Worm (Caenorhabditis elegans) whole organism, early embryonic: ENCODE data around the gene tbx-8.

Experiments used
- B0310.2 ChIP-seq: sonication (generic microtip); optimal IDR thresholded peaks from 2 replicates; lab custom pipeline; 2016; ENCODE audit warnings: mild to moderate bottlenecking, missing genetic modification characterization, missing compliant biosample characterization
- F13C5.2 ChIP-seq: sonication (generic microtip); optimal IDR thresholded peaks from 2 replicates; lab custom pipeline; 2017; ENCODE audit warnings: mild to moderate bottlenecking, missing genetic modification characterization, inconsistent platforms, missing compliant biosample characterization
- aly-1 ChIP-seq: sonication (generic microtip); optimal IDR thresholded peaks from 2 replicates; lab custom pipeline; 2016; ENCODE audit warnings: missing genetic modification characterization, missing compliant biosample characterization
- ama-1 ChIP-seq: fragments of 150-350 bp; optimal IDR thresholded peaks from 2 replicates; lab custom pipeline; 2014
- ceh-13 ChIP-seq: fragments of 200-800 bp; sonication (Bioruptor generic); optimal IDR thresholded peaks from 2 replicates; lab custom pipeline; 2018; ENCODE audit warnings: mild to moderate bottlenecking, missing genetic modification characterization, missing compliant biosample characterization
- ceh-36 ChIP-seq: sonication (generic microtip); optimal IDR thresholded peaks from 2 replicates; lab custom pipeline; 2016; ENCODE audit warnings: missing genetic modification characterization, inconsistent platforms, missing compliant biosample characterization
- ets-7 ChIP-seq: sonication (generic microtip); optimal IDR thresholded peaks from 2 replicates; lab custom pipeline; 2016; ENCODE audit warnings: missing genotype, missing genetic modification characterization, missing compliant biosample characterization
- flt-1 ChIP-seq: fragments of 200-800 bp; sonication (Bioruptor generic); IDR thresholded peaks from 2 replicates; pipeline ENCODE4 v1.3.6; 2022; ENCODE audit warnings: missing genetic modification characterization, missing compliant biosample characterization
- hmbx-1 ChIP-seq: sonication (generic microtip); optimal IDR thresholded peaks from 2 replicates; lab custom pipeline; 2016; ENCODE audit warnings: mild to moderate bottlenecking, missing genetic modification characterization, missing compliant biosample characterization
- hmg-4 ChIP-seq: fragments of 200-800 bp; sonication (Bioruptor generic); optimal IDR thresholded peaks from 2 replicates; lab custom pipeline; 2018; ENCODE audit warnings: mild to moderate bottlenecking, missing genetic modification characterization, missing compliant biosample characterization
- hnd-1 ChIP-seq: sonication (generic microtip); optimal IDR thresholded peaks from 2 replicates; lab custom pipeline; 2016; ENCODE audit warnings: missing genetic modification characterization, missing compliant biosample characterization
- pes-1 ChIP-seq: fragments of 200-800 bp; sonication (Bioruptor generic); IDR thresholded peaks from 2 replicates; pipeline ENCODE4 v1.3.6; 2022; ENCODE audit warnings: missing genetic modification reagents, missing genetic modification characterization, missing compliant biosample characterization
- scrt-1 ChIP-seq: fragments of 200-800 bp; sonication (Bioruptor generic); IDR thresholded peaks from 2 replicates; pipeline ENCODE4 v1.3.6; 2022; ENCODE audit warnings: missing genetic modification characterization, missing compliant biosample characterization
- sea-1 ChIP-seq: fragments of 200-800 bp; sonication (Bioruptor generic); conservative IDR thresholded peaks from 2 replicates; pipeline ENCODE4 v1.3.6; 2022; ENCODE audit warnings: missing genetic modification characterization, missing compliant biosample characterization
- tbx-11 ChIP-seq: fragments of 200-800 bp; sonication (Bioruptor generic); IDR thresholded peaks from 2 replicates; pipeline ENCODE4 v1.3.6; 2022; ENCODE audit warnings: missing genetic modification characterization, missing compliant biosample characterization
- tbx-37 ChIP-seq: fragments of 200-800 bp; sonication (Bioruptor generic); conservative IDR thresholded peaks from 2 replicates; pipeline ENCODE4 v1.3.6; 2022; ENCODE audit warnings: missing genetic modification reagents, missing genetic modification characterization, missing compliant biosample characterization
- tra-4 ChIP-seq: sonication (generic microtip); optimal IDR thresholded peaks from 2 replicates; lab custom pipeline; 2017; ENCODE audit warnings: missing genetic modification characterization, missing compliant biosample characterization

tbx-8 gene

ce11 chrIII:10347049-10347448 is at the start of gene tbx-8:
tbx-8 (plus strand) TSS chrIII:10347349.
- TF ChIP-seq B0310.2 (tag; lab: Kevin White, UChicago), result no peak
- no peak for TF ChIP-seq tra-4 (tag; lab: Kevin White, UChicago)
- TF ChIP-seq ceh-36 (tag; lab: Kevin White, UChicago), result no peak
- TF ChIP-seq aly-1 (tag; lab: Kevin White, UChicago), result no peak
- no peak for TF ChIP-seq ets-7 (tag; lab: Kevin White, UChicago)
- no peak for TF ChIP-seq tbx-37 (GFP tag; lab: Robert Waterston, UW)
- no peak for TF ChIP-seq ama-1
- TF ChIP-seq flt-1, result no peak
- no peak for TF ChIP-seq F13C5.2 (tag; lab: Kevin White, UChicago)
- no peak for TF ChIP-seq scrt-1 (GFP tag; lab: Robert Waterston, UW)
- no peak for TF ChIP-seq tbx-11 (GFP tag; lab: Robert Waterston, UW)
- no peak for TF ChIP-seq hmg-4
- no peak for TF ChIP-seq ceh-13 (GFP tag; lab: Kevin White, UChicago)
- no peak for TF ChIP-seq hmbx-1 (tag; lab: Kevin White, UChicago)

DNA sequence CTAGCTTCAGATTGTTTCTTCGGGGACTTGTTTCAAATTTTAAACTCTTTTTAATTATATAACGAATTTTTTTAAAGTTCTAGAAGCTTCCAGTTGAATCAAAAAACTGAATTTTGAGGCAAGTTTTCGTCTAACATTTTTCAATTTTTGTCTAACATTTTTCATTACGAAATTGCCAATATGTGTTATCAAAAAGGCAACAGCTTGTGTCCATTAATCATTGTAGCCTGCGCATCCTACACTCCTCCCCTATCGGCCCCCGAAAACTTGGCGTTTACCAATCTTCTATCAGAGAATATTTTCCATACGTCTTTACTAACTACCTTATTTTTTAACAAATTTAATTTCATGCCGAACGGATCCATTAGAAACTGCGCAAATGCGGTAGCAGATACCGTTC is 47.1 kb upstream of the tbx-8 start, which contains the start of gene vglu-3:
Gene vglu-3, plus strand, starts transcription at position 301 of the 400 bp plus-strand sequence.
- no peak for TF ChIP-seq F13C5.2 (tag; lab: Kevin White, UChicago)
- no peak for TF ChIP-seq ets-7 (tag; lab: Kevin White, UChicago)
- TF ChIP-seq tbx-37 (GFP tag; lab: Robert Waterston, UW), result no peak
- no peak for TF ChIP-seq tra-4 (tag; lab: Kevin White, UChicago)
- TF ChIP-seq ceh-36 (tag; lab: Kevin White, UChicago), result no peak
- no peak for TF ChIP-seq scrt-1 (GFP tag; lab: Robert Waterston, UW)
- no peak for TF ChIP-seq ceh-13 (GFP tag; lab: Kevin White, UChicago)
- TF ChIP-seq B0310.2 (tag; lab: Kevin White, UChicago), result no peak
- no peak for TF ChIP-seq hmg-4
- no peak for TF ChIP-seq hmbx-1 (tag; lab: Kevin White, UChicago)
- no peak for TF ChIP-seq aly-1 (tag; lab: Kevin White, UChicago)
- no peak for TF ChIP-seq ama-1
- TF ChIP-seq hnd-1 (tag; lab: Kevin White, UChicago), result no peak
- no peak for TF ChIP-seq tbx-11 (GFP tag; lab: Robert Waterston, UW)
- no peak for TF ChIP-seq sea-1 (GFP tag; lab: Robert Waterston, UW)
- TF ChIP-seq flt-1, result no peak
- TF ChIP-seq pes-1 (GFP tag; lab: Robert Waterston, UW), result no peak

DNA sequence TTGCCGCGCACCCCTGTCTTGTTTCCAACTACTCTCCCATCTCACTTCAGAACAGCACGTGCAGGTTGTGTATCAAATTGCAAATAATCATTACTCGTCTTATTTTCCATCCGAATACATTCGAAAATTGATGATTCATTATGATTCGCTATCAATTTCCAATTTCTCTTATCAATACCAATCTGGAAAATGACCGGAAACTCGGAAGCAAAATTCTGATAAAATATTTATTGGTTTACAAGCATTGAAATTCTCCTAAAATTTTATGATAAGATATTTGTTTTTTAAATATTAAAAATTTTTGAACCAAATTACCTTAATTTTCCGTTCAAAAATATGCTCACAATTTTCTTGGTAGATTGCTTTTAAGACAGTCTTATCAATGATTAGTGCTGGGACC is 41.9 kb upstream of the tbx-8 start:
- TF ChIP-seq ceh-13 (GFP tag; lab: Kevin White, UChicago) (no peak), hnd-1 (tag; lab: Kevin White, UChicago) (no peak), tra-4 (tag; lab: Kevin White, UChicago) (no peak), ceh-36 (tag; lab: Kevin White, UChicago) (no peak), F13C5.2 (tag; lab: Kevin White, UChicago) (no peak), flt-1 (no peak), sea-1 (GFP tag; lab: Robert Waterston, UW) (no peak), tbx-37 (GFP tag; lab: Robert Waterston, UW) (no peak), ets-7 (tag; lab: Kevin White, UChicago) (no peak), ama-1 (no peak), scrt-1 (GFP tag; lab: Robert Waterston, UW) (no peak), hmbx-1 (tag; lab: Kevin White, UChicago) (no peak), tbx-11 (GFP tag; lab: Robert Waterston, UW) (no peak), B0310.2 (tag; lab: Kevin White, UChicago) (no peak)

ce11 chrIII:10306049-10306448 is 41.1 kb upstream of the tbx-8 start, which contains the start of gene T07A5.1:
T07A5.1 (minus strand) TSS chrIII:10306197.
- no peak for TF ChIP-seq F13C5.2 (tag; lab: Kevin White, UChicago)
- TF ChIP-seq ama-1, result no peak
- no peak for TF ChIP-seq ceh-36 (tag; lab: Kevin White, UChicago)
- no peak for TF ChIP-seq pes-1 (GFP tag; lab: Robert Waterston, UW)

DNA sequence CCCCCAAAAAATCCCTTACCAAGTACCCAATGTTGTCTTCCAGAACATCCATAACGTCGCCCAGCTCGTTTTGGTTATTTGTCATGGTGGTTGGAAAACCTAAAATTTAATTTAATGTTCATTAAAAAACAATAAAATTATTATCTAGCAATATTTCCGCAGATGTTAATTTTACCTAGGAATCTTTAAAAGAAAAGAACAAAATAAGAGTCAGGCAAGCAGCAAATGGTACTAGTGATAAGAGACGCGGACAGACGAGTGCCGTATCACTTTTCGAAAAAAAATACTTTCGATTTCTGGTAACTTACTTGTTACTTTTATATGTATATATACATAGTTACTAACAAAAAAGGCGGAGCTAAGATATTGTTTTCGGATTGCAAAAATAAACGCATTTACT is 36.1 kb upstream of the tbx-8 start, which contains the start of gene T07A5.7:
Gene T07A5.7, minus strand, starts transcription at position 101 of the 400 bp plus-strand sequence.
- TF ChIP-seq ama-1 (no peak), pes-1 (GFP tag; lab: Robert Waterston, UW) (no peak), ceh-13 (GFP tag; lab: Kevin White, UChicago) (no peak), ets-7 (tag; lab: Kevin White, UChicago) (no peak), hmbx-1 (tag; lab: Kevin White, UChicago) (no peak), sea-1 (GFP tag; lab: Robert Waterston, UW) (no peak)

DNA sequence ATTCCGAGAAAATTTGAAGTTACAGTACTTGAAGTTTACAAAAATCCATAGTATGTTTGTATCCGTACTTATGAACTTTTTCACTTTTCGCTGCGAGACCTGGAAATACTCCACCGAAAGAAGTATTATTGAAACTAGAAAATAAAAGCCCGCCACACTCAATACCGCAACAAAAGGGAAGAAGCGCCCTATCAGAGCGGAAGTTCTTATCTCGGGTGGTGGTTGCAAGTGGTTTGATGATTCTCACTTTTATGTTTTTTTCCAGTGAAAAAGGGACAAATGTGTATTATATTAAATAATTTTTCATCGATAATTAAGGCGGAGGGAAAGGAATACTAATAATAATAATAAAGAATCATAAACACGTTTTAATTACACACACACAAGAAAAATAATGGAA is 32.9 kb upstream of the tbx-8 start:
- TF ChIP-seq pes-1 (GFP tag; lab: Robert Waterston, UW) (no peak), tbx-37 (GFP tag; lab: Robert Waterston, UW) (no peak), hmg-4 (no peak), ets-7 (tag; lab: Kevin White, UChicago) (no peak), aly-1 (tag; lab: Kevin White, UChicago) (no peak), tra-4 (tag; lab: Kevin White, UChicago) (no peak), ama-1 (no peak), F13C5.2 (tag; lab: Kevin White, UChicago) (no peak), hmbx-1 (tag; lab: Kevin White, UChicago) (no peak), flt-1 (no peak), hnd-1 (tag; lab: Kevin White, UChicago) (no peak), ceh-13 (GFP tag; lab: Kevin White, UChicago) (no peak), tbx-11 (GFP tag; lab: Robert Waterston, UW) (no peak), ceh-36 (tag; lab: Kevin White, UChicago) (no peak), B0310.2 (tag; lab: Kevin White, UChicago) (no peak), sea-1 (GFP tag; lab: Robert Waterston, UW) (no peak)

- TF ChIP-seq hmbx-1 (tag; lab: Kevin White, UChicago) (no peak), tbx-11 (GFP tag; lab: Robert Waterston, UW) (no peak), B0310.2 (tag; lab: Kevin White, UChicago) (no peak), tra-4 (tag; lab: Kevin White, UChicago) (no peak), hmg-4 (no peak)
These were observed 29.0 kb upstream of the tbx-8 start, which contains the start of the genes unc-50 and ostf-4 for ce11 chrIII:10318062-10318609. unc-50 (minus strand) TSS chrIII:10318162. ostf-4 (minus strand) TSS chrIII:10318559.
